Fruit fly (Drosophila melanogaster) whole organism, embryonic: Measurements from ENCODE around the gene Smox.
A peak's percentile ranks its signal among the peaks of the same experiment; 100 is the strongest.

Experiments
- ATbp ChIP-seq: fragments of 200-800 bp; sonication (Bioruptor generic); optimal IDR thresholded peaks from 2 replicates; lab custom pipeline; 2017; ENCODE audit warnings: missing biosample characterization, mild to moderate bottlenecking, missing genetic modification characterization, missing genetic modification reagents
- Atf3 ChIP-seq: fragments of 200-800 bp; sonication (Bioruptor generic); optimal IDR thresholded peaks from 3 replicates; lab custom pipeline; 2016; ENCODE audit warnings: missing biosample characterization, missing genetic modification characterization
- BtbVII ChIP-seq: fragments of 200-800 bp; sonication (Bioruptor generic); optimal IDR thresholded peaks from 3 replicates; lab custom pipeline; 2017; ENCODE audit warnings: missing biosample characterization, mild to moderate bottlenecking, missing genetic modification characterization
- CG10321 ChIP-seq: fragments of 200-800 bp; sonication (Bioruptor generic); IDR thresholded peaks from 2 replicates; pipeline ENCODE4 v1.3.6; 2022; ENCODE audit warnings: missing biosample characterization, missing genetic modification characterization
- CG11247 ChIP-seq: fragments of 200-800 bp; sonication (Bioruptor generic); IDR thresholded peaks from 2 replicates; pipeline ENCODE4 v1.3.6; 2022; ENCODE audit warnings: missing biosample characterization, missing genetic modification characterization
- CG12236 ChIP-seq: fragments of 200-800 bp; sonication (Bioruptor generic); optimal IDR thresholded peaks from 2 replicates; lab custom pipeline; 2016; ENCODE audit warnings: missing biosample characterization, missing genetic modification characterization
- CG14014 ChIP-seq: fragments of 200-800 bp; sonication (Bioruptor generic); IDR thresholded peaks from 2 replicates; pipeline ENCODE4 v1.3.6; 2022; ENCODE audit warnings: missing biosample characterization, missing genetic modification characterization
- CG17186 ChIP-seq: fragments of 200-800 bp; sonication (Bioruptor generic); optimal IDR thresholded peaks from 3 replicates; lab custom pipeline; 2017; ENCODE audit warnings: missing biosample characterization, missing genetic modification reagents, missing genetic modification characterization
- CG17359 ChIP-seq: fragments of 200-800 bp; sonication (Bioruptor generic); optimal IDR thresholded peaks from 3 replicates; lab custom pipeline; 2018; ENCODE audit warnings: missing biosample characterization, mild to moderate bottlenecking, missing genetic modification characterization, moderate library complexity
- CG17912 ChIP-seq: fragments of 200-800 bp; sonication (Bioruptor generic); optimal IDR thresholded peaks from 2 replicates; lab custom pipeline; 2018; ENCODE audit warnings: missing biosample characterization, mild to moderate bottlenecking, missing genetic modification characterization
- CG3726 ChIP-seq: fragments of 200-800 bp; sonication (Bioruptor generic); IDR thresholded peaks from 3 replicates; pipeline ENCODE4, ENCODE4 v1.3.6; 2022; ENCODE audit warnings: missing biosample characterization, missing genetic modification characterization
- CG4617 ChIP-seq: fragments of 200-800 bp; sonication (Bioruptor generic); optimal IDR thresholded peaks from 3 replicates; lab custom pipeline; 2016; ENCODE audit warnings: missing biosample characterization, missing genetic modification characterization, borderline replicate concordance
- CG6654 ChIP-seq: fragments of 200-800 bp; sonication (Bioruptor generic); optimal IDR thresholded peaks from 2 replicates; lab custom pipeline; 2017; ENCODE audit warnings: missing biosample characterization, mild to moderate bottlenecking, missing genetic modification characterization
- CG6683 ChIP-seq: fragments of 200-800 bp; sonication (Bioruptor generic); optimal IDR thresholded peaks from 2 replicates; lab custom pipeline; 2017; ENCODE audit warnings: missing biosample characterization, mild to moderate bottlenecking, missing genetic modification characterization, missing genetic modification reagents
- CG7987 ChIP-seq: fragments of 200-800 bp; sonication (Bioruptor generic); optimal IDR thresholded peaks from 2 replicates; lab custom pipeline; 2018; ENCODE audit warnings: missing biosample characterization, mild to moderate bottlenecking, missing genetic modification characterization, moderate library complexity
- CG8290 ChIP-seq, 3 experiments: fragments of 200-800 bp; sonication (Bioruptor generic); optimal IDR thresholded peaks; 2 replicates each; lab custom pipeline; 2016 to 2019; ENCODE audit warnings: missing biosample characterization in 3 of 3, missing genetic modification characterization in 3 of 3, mild to moderate bottlenecking in 2 of 3, moderate library complexity in 1 of 3
- CG8359 ChIP-seq: fragments of 200-800 bp; sonication (Bioruptor generic); optimal IDR thresholded peaks from 2 replicates; lab custom pipeline; 2017; ENCODE audit warnings: missing biosample characterization, mild to moderate bottlenecking, missing genetic modification characterization, borderline replicate concordance
- CG8388 ChIP-seq: fragments of 200-800 bp; sonication (Bioruptor generic); optimal IDR thresholded peaks from 2 replicates; lab custom pipeline; 2019; ENCODE audit warnings: missing biosample characterization, mild to moderate bottlenecking, missing genetic modification characterization, moderate library complexity
- CG9215 ChIP-seq: fragments of 200-800 bp; sonication (Bioruptor generic); IDR thresholded peaks from 2 replicates; pipeline ENCODE4 v1.3.6; 2022; ENCODE audit warnings: missing biosample characterization, missing genetic modification characterization
- CG9437 ChIP-seq: fragments of 200-800 bp; sonication (Bioruptor generic); optimal IDR thresholded peaks from 2 replicates; lab custom pipeline; 2018; ENCODE audit warnings: missing biosample characterization, mild to moderate bottlenecking, missing genetic modification characterization
- ERR ChIP-seq: fragments of 200-800 bp; sonication (Bioruptor generic); optimal IDR thresholded peaks from 2 replicates; lab custom pipeline; 2016; ENCODE audit warnings: missing biosample characterization, missing genetic modification characterization
- Ets65A ChIP-seq: fragments of 200-800 bp; sonication (Bioruptor generic); peaks from one replicate; lab custom pipeline; 2016; ENCODE audit warnings: missing biosample characterization, missing genetic modification characterization
- GATAe ChIP-seq: fragments of 200-800 bp; sonication (Bioruptor generic); conservative IDR thresholded peaks from 2 replicates; pipeline ENCODE4 v1.3.6; 2022; ENCODE audit warnings: missing biosample characterization, missing genetic modification characterization
- Gsc ChIP-seq: fragments of 200-800 bp; sonication (Bioruptor generic); IDR thresholded peaks from 2 replicates; pipeline ENCODE4 v1.3.6; 2022; ENCODE audit warnings: missing biosample characterization, missing genetic modification characterization
- HLHmδ ChIP-seq: fragments of 200-800 bp; sonication (Bioruptor generic); optimal IDR thresholded peaks from 2 replicates; lab custom pipeline; 2018; ENCODE audit warnings: missing biosample characterization, mild to moderate bottlenecking, missing genetic modification characterization, moderate library complexity
- Max ChIP-seq: fragments of 200-800 bp; sonication (Bioruptor generic); optimal IDR thresholded peaks from 2 replicates; lab custom pipeline; 2016; ENCODE audit warnings: missing biosample characterization, mild to moderate bottlenecking, missing genetic modification characterization
- Mes4 ChIP-seq: fragments of 200-800 bp; sonication (Bioruptor generic); optimal IDR thresholded peaks from 2 replicates; lab custom pipeline; 2016; ENCODE audit warnings: missing biosample characterization, missing genetic modification characterization
- Ptx1 ChIP-seq: fragments of 200-800 bp; sonication (Bioruptor generic); IDR thresholded peaks from 2 replicates; pipeline ENCODE4 v1.3.6; 2022; ENCODE audit warnings: missing biosample characterization, missing genetic modification characterization
- Rx ChIP-seq: fragments of 200-800 bp; sonication (Bioruptor generic); IDR thresholded peaks from 2 replicates; pipeline ENCODE4 v1.3.6; 2022; ENCODE audit warnings: missing biosample characterization, missing genetic modification characterization
- Sox102F ChIP-seq: fragments of 200-800 bp; sonication (Bioruptor generic); optimal IDR thresholded peaks from 2 replicates; lab custom pipeline; 2018; ENCODE audit warnings: missing biosample characterization, mild to moderate bottlenecking, missing genetic modification characterization, moderate library complexity
- amos ChIP-seq: fragments of 200-800 bp; sonication (Bioruptor generic); IDR thresholded peaks from 2 replicates; pipeline ENCODE4 v1.3.6; 2022; ENCODE audit warnings: missing biosample characterization, missing genetic modification characterization; ENCODE audit not compliant: partially characterized antibody
- bbx ChIP-seq: fragments of 200-800 bp; sonication (Bioruptor generic); IDR thresholded peaks from 2 replicates; pipeline ENCODE4 v1.3.6; 2022; ENCODE audit warnings: missing biosample characterization, missing genetic modification characterization; ENCODE audit not compliant: partially characterized antibody
- bigmax ChIP-seq: fragments of 200-800 bp; sonication (Bioruptor generic); optimal IDR thresholded peaks from 2 replicates; lab custom pipeline; 2018; ENCODE audit warnings: missing biosample characterization, mild to moderate bottlenecking, missing genetic modification characterization
- caup ChIP-seq: fragments of 200-800 bp; sonication (Bioruptor generic); optimal IDR thresholded peaks from 3 replicates; lab custom pipeline; 2017; ENCODE audit warnings: missing biosample characterization, mild to moderate bottlenecking, missing genetic modification characterization, moderate library complexity; ENCODE audit not compliant: severe bottlenecking
- ci ChIP-seq: fragments of 200-800 bp; sonication (Bioruptor generic); IDR thresholded peaks from 3 replicates; pipeline ENCODE4 v1.3.6; 2022; ENCODE audit warnings: missing biosample characterization, missing genetic modification characterization
- ftz-f1 ChIP-seq: fragments of 200-800 bp; sonication (Bioruptor generic); optimal IDR thresholded peaks from 2 replicates; lab custom pipeline; 2016; ENCODE audit warnings: missing biosample characterization, missing genetic modification characterization
- jumu ChIP-seq: fragments of 200-800 bp; sonication (Bioruptor generic); optimal IDR thresholded peaks from 3 replicates; lab custom pipeline; 2016; ENCODE audit warnings: missing biosample characterization, missing genetic modification characterization
- lmd ChIP-seq: fragments of 200-800 bp; sonication (Bioruptor generic); IDR thresholded peaks from 2 replicates; pipeline ENCODE4 v1.3.6; 2022; ENCODE audit warnings: missing biosample characterization, missing genetic modification characterization
- pb ChIP-seq: fragments of 200-800 bp; sonication (Bioruptor generic); optimal IDR thresholded peaks from 3 replicates; lab custom pipeline; 2016; ENCODE audit warnings: missing biosample characterization, missing genetic modification characterization
- repo ChIP-seq: fragments of 200-800 bp; sonication (Bioruptor generic); optimal IDR thresholded peaks from 2 replicates; lab custom pipeline; 2016; ENCODE audit warnings: missing biosample characterization, missing genetic modification characterization
- ro ChIP-seq: fragments of 200-800 bp; sonication (Bioruptor generic); IDR thresholded peaks from 2 replicates; pipeline ENCODE4 v1.3.6; 2022; ENCODE audit warnings: missing biosample characterization, missing genetic modification characterization
- run ChIP-seq: fragments of 200-800 bp; sonication (Bioruptor generic); optimal IDR thresholded peaks from 3 replicates; lab custom pipeline; 2018; ENCODE audit warnings: missing biosample characterization, mild to moderate bottlenecking, missing genetic modification characterization
- sc ChIP-seq, 3 experiments: fragments of >200 bp in 2 of 3; fragments of 200-800 bp in 1 of 3; sonication (Bioruptor generic) in 1 of 3; optimal IDR thresholded peaks; 2 replicates in 2 of 3; 3 replicates in 1 of 3; lab custom pipeline; 2017; ENCODE audit warnings: mild to moderate bottlenecking in 1 of 3, missing biosample characterization in 1 of 3, missing genetic modification characterization in 1 of 3, missing genetic modification reagents in 1 of 3
- scrt ChIP-seq: fragments of 200-800 bp; sonication (Bioruptor generic); optimal IDR thresholded peaks from 2 replicates; lab custom pipeline; 2018; ENCODE audit warnings: missing biosample characterization, mild to moderate bottlenecking, missing genetic modification characterization, moderate library complexity
- tgo ChIP-seq: fragments of 200-800 bp; sonication (Bioruptor generic); IDR thresholded peaks from 3 replicates; pipeline ENCODE4 v1.3.6; 2022; ENCODE audit warnings: missing biosample characterization, missing genetic modification characterization
- tx ChIP-seq: fragments of 200-800 bp; sonication (Bioruptor generic); optimal IDR thresholded peaks from 2 replicates; lab custom pipeline; 2016; ENCODE audit warnings: missing biosample characterization, missing genetic modification characterization
- zfh1 ChIP-seq: fragments of 200-800 bp; sonication (Bioruptor generic); IDR thresholded peaks from 3 replicates; pipeline ENCODE4 v1.3.6; 2022; ENCODE audit warnings: missing biosample characterization, missing genetic modification characterization

Smox gene

dm6 chrX:8114476-8115342, 27.4 kb downstream of the Smox start (continued):
- no peak for TF ChIP-seq CG17186 (GFP tag; lab: Kevin White, UChicago)
- peak; percentile 11 for TF ChIP-seq scrt (GFP tag; lab: Kevin White, UChicago)
- TF ChIP-seq CG17912: no peak
- peak; percentile 42; the same call in 2 of the 3 replicates for TF ChIP-seq tgo (GFP tag; lab: Robert Waterston, UW)
- no peak for TF ChIP-seq Gsc (GFP tag; lab: Robert Waterston, UW)
- TF ChIP-seq bigmax (GFP tag; lab: Kevin White, UChicago): no peak
- TF ChIP-seq run (tag; lab: Kevin White, UChicago): peak; percentile 42
- TF ChIP-seq ATbp (GFP tag; lab: Kevin White, UChicago): peak; percentile 18
- TF ChIP-seq caup: peak; percentile 67
- no peak for TF ChIP-seq CG4617 (GFP tag; lab: Kevin White, UChicago)
- TF ChIP-seq HLHmδ (GFP tag; lab: Kevin White, UChicago): no peak
- peak; percentile 41 for TF ChIP-seq pb (GFP tag; lab: Kevin White, UChicago)
- TF ChIP-seq ci (GFP tag; lab: Robert Waterston, UW): peak; percentile 22; the same call in 1 of the 3 replicates
- TF ChIP-seq CG6654 (GFP tag; lab: Kevin White, UChicago): peak; percentile 18
- TF ChIP-seq Ets65A (GFP tag; lab: Kevin White, UChicago): peak; percentile 88
- no peak for TF ChIP-seq jumu (GFP tag; lab: Kevin White, UChicago)
- no peak for TF ChIP-seq GATAe (GFP tag; lab: Robert Waterston, UW)
- TF ChIP-seq zfh1: peak; percentile 50; the same call in 1 of the 3 replicates
- no peak for TF ChIP-seq CG8359
- peak; percentile 16 for TF ChIP-seq Max (GFP tag; lab: Kevin White, UChicago)
- TF ChIP-seq Rx (GFP tag; lab: Robert Waterston, UW): no peak
- peak; percentile 65 for TF ChIP-seq ftz-f1 (GFP tag; lab: Kevin White, UChicago)
- no peak for TF ChIP-seq CG12236 (GFP tag; lab: Kevin White, UChicago)
- TF ChIP-seq Mes4: peak; percentile 47
- no peak for TF ChIP-seq CG6683
- no peak for TF ChIP-seq bbx (GFP tag; lab: Robert Waterston, UW)
- peak; percentile 79 for TF ChIP-seq BtbVII
- no peak for TF ChIP-seq ro
- no peak for TF ChIP-seq Atf3 (GFP tag; lab: Kevin White, UChicago)
- peak; percentile 26 for TF ChIP-seq tx (GFP tag; lab: Kevin White, UChicago)
- no peak for TF ChIP-seq amos
- peak; percentile 67 for TF ChIP-seq lmd
- TF ChIP-seq CG9215 (GFP tag; lab: Robert Waterston, UW): peak; percentile 30; the same call in 1 of the 2 replicates
- 0 out of 3 replicates have a peak, but pooled peaks have one; percentile 59 for TF ChIP-seq CG3726 (GFP tag; lab: Robert Waterston, UW)
- TF ChIP-seq CG17359 (tag; lab: Kevin White, UChicago): peak; percentile 62
- TF ChIP-seq CG11247 (GFP tag; lab: Robert Waterston, UW): 0 out of 2 replicates have a peak, but pooled peaks have one; percentile 32
- no peak for TF ChIP-seq CG10321 (GFP tag; lab: Robert Waterston, UW)
- TF ChIP-seq Ptx1 (GFP tag; lab: Robert Waterston, UW): peak; percentile 51; the same call in 1 of the 2 replicates
- TF ChIP-seq ERR (GFP tag; lab: Kevin White, UChicago): no peak
- peak; percentile 74 for TF ChIP-seq CG14014 (GFP tag; lab: Robert Waterston, UW)
- no peak for TF ChIP-seq sc (optimal IDR thresholded peaks at IDR 0.05; lab: Kevin White, UChicago)
- TF ChIP-seq sc (GFP tag; optimal IDR thresholded peaks at IDR 0.05; lab: Kevin White, UChicago): no peak
- TF ChIP-seq CG9437 (GFP tag; lab: Kevin White, UChicago): peak; percentile 46
- peak; percentile 43 for TF ChIP-seq CG8388 (GFP tag; lab: Kevin White, UChicago)
- peak; percentile 13 for TF ChIP-seq repo (GFP tag; lab: Kevin White, UChicago)
- peak; percentile 64 for TF ChIP-seq Sox102F
- no peak for TF ChIP-seq CG7987
- no peak for TF ChIP-seq CG8290 (GFP tag; optimal IDR thresholded peaks at IDR 0.05; lab: Kevin White, UChicago)
- peak in 1 of 2 experiments; percentile 59 for TF ChIP-seq CG8290 (tag; optimal IDR thresholded peaks at IDR 0.05; lab: Kevin White, UChicago)
